Fruit fly (Drosophila melanogaster) S2 (cell line): ENCODE results near the gene CG13713.

ENCODE experiments used
- CG8478 ChIP-seq: fragments of >200 bp; optimal IDR thresholded peaks from 2 replicates; lab custom pipeline; 2018
- CTCF ChIP-seq, 2 experiments: fragments of >200 bp; optimal IDR thresholded peaks; 2 replicates each; lab custom pipeline; 2018

dm6 chr3L:4677532-4677931 lies 19.9 kb upstream of the CG13713 start, which contains the start of gene CG34266:
- no peak for TF ChIP-seq CG8478 (lab: Kevin White, UChicago)
- no peak for TF ChIP-seq CTCF (optimal IDR thresholded peaks at IDR 0.05; lab: Kevin White, UChicago)
